Fruit fly (Drosophila melanogaster): ENCODE measurements around the gene His4r.
A peak's percentile ranks its signal among the peaks of the same experiment; 100 is the strongest.

His4r gene

dm6 chr3R:14590753-14591535, 34.6 kb upstream of the His4r start (continued):
- no peak for TF ChIP-seq Opbp (GFP tag; IDR thresholded peaks at IDR 0.05; ENCODE audit: partially characterized antibody)
- peak; percentile 94 for TF ChIP-seq trem (tag; optimal IDR thresholded peaks at IDR 0.05)
- TF ChIP-seq HLH54F (GFP tag; optimal IDR thresholded peaks at IDR 0.05) = no peak
- peak; percentile 73 for TF ChIP-seq Max (GFP tag; optimal IDR thresholded peaks at IDR 0.05)
- peak; percentile 90 for TF ChIP-seq CG7271 (tag; optimal IDR thresholded peaks at IDR 0.05)
- peak; percentile 57 for TF ChIP-seq Hsf (GFP tag; optimal IDR thresholded peaks at IDR 0.05)
- TF ChIP-seq CG11504 (tag; optimal IDR thresholded peaks at IDR 0.05) = peak; percentile 89
- TF ChIP-seq CG31365 (tag; optimal IDR thresholded peaks at IDR 0.05) = no peak
- TF ChIP-seq CG31441 (GFP tag; IDR thresholded peaks at IDR 0.05) = peak; percentile 98
- peak in 1 of 2 experiments; percentile 9 for TF ChIP-seq insv (GFP tag; optimal IDR thresholded peaks at IDR 0.05)
- TF ChIP-seq CG8089 (GFP tag; optimal IDR thresholded peaks at IDR 0.05) = no peak
- peak; percentile 26 for TF ChIP-seq caup (GFP tag; optimal IDR thresholded peaks at IDR 0.05; ENCODE audit: severe bottlenecking)
- TF ChIP-seq Aef1 (GFP tag; IDR thresholded peaks at IDR 0.05) = peak; percentile 19; the same call in 1 of the 3 replicates
- peak; percentile 64 for TF ChIP-seq esg (GFP tag; conservative IDR thresholded peaks at IDR 0.05)
- peak; percentile 38 for TF ChIP-seq cwo (GFP tag; optimal IDR thresholded peaks at IDR 0.05)
- peak; percentile 86 for TF ChIP-seq CG10959 (GFP tag; IDR thresholded peaks at IDR 0.05)
- peak; percentile 69 for TF ChIP-seq CG4328 (GFP tag; optimal IDR thresholded peaks at IDR 0.05)
- no peak for TF ChIP-seq Taf1 (GFP tag; IDR thresholded peaks at IDR 0.05)
- TF ChIP-seq ham (GFP tag; IDR thresholded peaks at IDR 0.05) = no peak
- no peak for TF ChIP-seq pfk (GFP tag; optimal IDR thresholded peaks at IDR 0.05)
- TF ChIP-seq CG43689 (GFP tag; IDR thresholded peaks at IDR 0.05) = no peak
- TF ChIP-seq CG1529 (GFP tag; optimal IDR thresholded peaks at IDR 0.05) = peak; percentile 83
- peak; percentile 63 for TF ChIP-seq pros (GFP tag; optimal IDR thresholded peaks at IDR 0.05)
- peak; percentile 79 for TF ChIP-seq org-1 (GFP tag; optimal IDR thresholded peaks at IDR 0.05)
- peak; percentile 97 for TF ChIP-seq zf30C (GFP tag; optimal IDR thresholded peaks at IDR 0.05)
- TF ChIP-seq Eip74EF (GFP tag; optimal IDR thresholded peaks at IDR 0.05) = peak in 1 of 2 experiments; percentile 73
- peak; percentile 81 for TF ChIP-seq CG18764 (GFP tag; optimal IDR thresholded peaks at IDR 0.05)
- TF ChIP-seq CG8281 (tag; optimal IDR thresholded peaks at IDR 0.05) = peak; percentile 44
- peak; percentile 57 for TF ChIP-seq CG4707 (GFP tag; optimal IDR thresholded peaks at IDR 0.05)
- peak; percentile 98 for TF ChIP-seq CG17361 (GFP tag; IDR thresholded peaks at IDR 0.05)
- peak; percentile 76 for TF ChIP-seq salm (tag; optimal IDR thresholded peaks at IDR 0.05)
- TF ChIP-seq CG1603 (tag; optimal IDR thresholded peaks at IDR 0.05) = peak; percentile 54
- TF ChIP-seq crp (GFP tag; optimal IDR thresholded peaks at IDR 0.05) = peak in 1 of 2 experiments; percentile 27
- peak; percentile 93 for TF ChIP-seq sens (GFP tag)
- peak; percentile 36 for TF ChIP-seq CG9817 (tag; optimal IDR thresholded peaks at IDR 0.05)
- TF ChIP-seq CG15696 (tag; optimal IDR thresholded peaks at IDR 0.05) = peak; percentile 98
- peak; percentile 95 for TF ChIP-seq CG8924 (tag; optimal IDR thresholded peaks at IDR 0.05)
- TF ChIP-seq nmo (GFP tag; optimal IDR thresholded peaks at IDR 0.05) = peak; percentile 92
- TF ChIP-seq sug (tag; optimal IDR thresholded peaks at IDR 0.05) = peak; percentile 41
- TF ChIP-seq CG10147 (GFP tag; optimal IDR thresholded peaks at IDR 0.05) = peak; percentile 73
- TF ChIP-seq CG13287 (GFP tag; IDR thresholded peaks at IDR 0.05; ENCODE audit: partially characterized antibody) = no peak
- TF ChIP-seq Bteb2 (GFP tag; optimal IDR thresholded peaks at IDR 0.05) = no peak
- no peak for TF ChIP-seq inv (GFP tag; IDR thresholded peaks at IDR 0.05; ENCODE audit: partially characterized antibody)
- TF ChIP-seq fd96Cb (tag; optimal IDR thresholded peaks at IDR 0.05) = peak; percentile 93
- TF ChIP-seq tgo (GFP tag; IDR thresholded peaks at IDR 0.05) = peak; percentile 71
- peak; percentile 45 for TF ChIP-seq Atf-2 (GFP tag; optimal IDR thresholded peaks at IDR 0.05)
- peak; percentile 8 for TF ChIP-seq fd3F (GFP tag; optimal IDR thresholded peaks at IDR 0.05)
- TF ChIP-seq Nf-YA (GFP tag; IDR thresholded peaks at IDR 0.05) = peak; percentile 33; the same call in 1 of the 2 replicates
